Fruit fly (Drosophila melanogaster): ENCODE results near the gene AdoR.

The AdoR gene

dm6 chr3R:30189836-30190235, 40.4 kb upstream of the AdoR start (continued):
- no peak for TF ChIP-seq Max (GFP tag; optimal IDR thresholded peaks at IDR 0.05)
- TF ChIP-seq Ada2b (GFP tag; IDR thresholded peaks at IDR 0.05), result peak; percentile 87
- TF ChIP-seq vnd (GFP tag; IDR thresholded peaks at IDR 0.05; ENCODE audit: partially characterized antibody), result no peak
- TF ChIP-seq CG8944 (GFP tag; optimal IDR thresholded peaks at IDR 0.05), result peak; percentile 11
- no peak for TF ChIP-seq HLHmδ (GFP tag; optimal IDR thresholded peaks at IDR 0.05)
- TF ChIP-seq pan (optimal IDR thresholded peaks at IDR 0.05), result no peak
- TF ChIP-seq pan (GFP tag; optimal IDR thresholded peaks at IDR 0.05 in 1 of 2, IDR thresholded peaks at IDR 0.05 in 1 of 2), result peak in 1 of 2 experiments; percentile 87
- TF ChIP-seq zfh2 (GFP tag; optimal IDR thresholded peaks at IDR 0.05), result peak; percentile 33
- peak; percentile 49; the same call in 1 of the 2 replicates for TF ChIP-seq seq (GFP tag; IDR thresholded peaks at IDR 0.05)
- TF ChIP-seq CG6813 (GFP tag; optimal IDR thresholded peaks at IDR 0.05), result peak; percentile 61
- peak; percentile 13 for TF ChIP-seq D19B (GFP tag; optimal IDR thresholded peaks at IDR 0.05)
- TF ChIP-seq E2f1 (GFP tag; IDR thresholded peaks at IDR 0.05), result peak; percentile 87
- TF ChIP-seq run (tag; optimal IDR thresholded peaks at IDR 0.05), result peak; percentile 36
- TF ChIP-seq tup (GFP tag; optimal IDR thresholded peaks at IDR 0.05), result no peak
- peak; percentile 64 for TF ChIP-seq CG12391 (tag; optimal IDR thresholded peaks at IDR 0.05)
- TF ChIP-seq CG7556 (GFP tag; optimal IDR thresholded peaks at IDR 0.05), result peak; percentile 54
- TF ChIP-seq gsb-n (tag; optimal IDR thresholded peaks at IDR 0.05), result peak; percentile 47
- TF ChIP-seq CG7372 (GFP tag; IDR thresholded peaks at IDR 0.05), result peak; percentile 78
- no peak for TF ChIP-seq CG3163 (GFP tag; optimal IDR thresholded peaks at IDR 0.05)
- peak; percentile 80 for TF ChIP-seq CG6689 (GFP tag; IDR thresholded peaks at IDR 0.05)
- TF ChIP-seq CG4328 (GFP tag; optimal IDR thresholded peaks at IDR 0.05), result peak; percentile 62
- TF ChIP-seq H15 (GFP tag; IDR thresholded peaks at IDR 0.05), result peak; percentile 79; the same call in 2 of the 3 replicates
- no peak for TF ChIP-seq stwl (tag; optimal IDR thresholded peaks at IDR 0.05)
- TF ChIP-seq lbe (GFP tag; optimal IDR thresholded peaks at IDR 0.05), result no peak
- no peak for TF ChIP-seq CG17186 (GFP tag; optimal IDR thresholded peaks at IDR 0.05)
- no peak for TF ChIP-seq zf30C (GFP tag; optimal IDR thresholded peaks at IDR 0.05)
- 0 out of 2 replicates have a peak, but pooled peaks have one; percentile 13 for TF ChIP-seq CkIIα-i1 (GFP tag; IDR thresholded peaks at IDR 0.05)
- peak; percentile 80 for TF ChIP-seq esg (GFP tag; conservative IDR thresholded peaks at IDR 0.05)
- TF ChIP-seq CG15479 (GFP tag; optimal IDR thresholded peaks at IDR 0.05), result no peak
- TF ChIP-seq dmrt11E (tag; optimal IDR thresholded peaks at IDR 0.05), result peak; percentile 48
- no peak for TF ChIP-seq Lim3 (GFP tag; IDR thresholded peaks at IDR 0.05)
- TF ChIP-seq tx (GFP tag; optimal IDR thresholded peaks at IDR 0.05), result peak; percentile 4
- TF ChIP-seq fd96Cb (tag; optimal IDR thresholded peaks at IDR 0.05), result peak; percentile 73
- TF ChIP-seq CG13775 (GFP tag; optimal IDR thresholded peaks at IDR 0.05), result peak; percentile 23
- peak; percentile 10 for TF ChIP-seq Nf-YB (GFP tag; optimal IDR thresholded peaks at IDR 0.05)
- peak; percentile 70 for TF ChIP-seq Nf-YA (GFP tag; IDR thresholded peaks at IDR 0.05)
- TF ChIP-seq peb (GFP tag; IDR thresholded peaks at IDR 0.05), result peak; percentile 59; the same call in 1 of the 2 replicates
- TF ChIP-seq CG14965 (GFP tag; optimal IDR thresholded peaks at IDR 0.05; ENCODE audit: borderline replicate concordance), result no peak
- peak; percentile 62 for TF ChIP-seq ara (GFP tag; IDR thresholded peaks at IDR 0.05)
- TF ChIP-seq cwo (GFP tag; optimal IDR thresholded peaks at IDR 0.05), result peak; percentile 52
- no peak for TF ChIP-seq CG2199 (GFP tag; IDR thresholded peaks at IDR 0.05)
- peak; percentile 87 for TF ChIP-seq Ptx1 (GFP tag; IDR thresholded peaks at IDR 0.05)
- TF ChIP-seq CG31388 (GFP tag; optimal IDR thresholded peaks at IDR 0.05), result peak; percentile 45
- peak; percentile 85 for TF ChIP-seq ATbp (GFP tag; optimal IDR thresholded peaks at IDR 0.05)
- no peak for TF ChIP-seq crol (GFP tag; IDR thresholded peaks at IDR 0.05)
- no peak for TF ChIP-seq CG2129 (GFP tag; IDR thresholded peaks at IDR 0.05; ENCODE audit: partially characterized antibody)
- peak; percentile 85 for TF ChIP-seq lmd (GFP tag; IDR thresholded peaks at IDR 0.05)
- peak; percentile 76 for TF ChIP-seq CG13424 (tag; optimal IDR thresholded peaks at IDR 0.05)
- TF ChIP-seq HmgZ (tag; optimal IDR thresholded peaks at IDR 0.05), result peak; percentile 40
- TF ChIP-seq nmo (GFP tag; optimal IDR thresholded peaks at IDR 0.05), result peak; percentile 80
- TF ChIP-seq nom (GFP tag; optimal IDR thresholded peaks at IDR 0.05), result peak; percentile 25

All from whole organism, embryonic.